Worm (Caenorhabditis elegans) whole organism, young adult: Measurements from ENCODE around the gene C35C5.8.

Experiments used
- F10E7.11 ChIP-seq: sonication (generic microtip); optimal IDR thresholded peaks from 2 replicates; lab custom pipeline; 2017; ENCODE audit warnings: mild to moderate bottlenecking, missing genetic modification characterization, moderate library complexity, missing compliant biosample characterization
- ama-1 ChIP-seq, 3 experiments: fragments of 150-350 bp in 1 of 3; sonication (generic microtip) in 2 of 3; optimal IDR thresholded peaks; 2 replicates each; lab custom pipeline; 2014 to 2018; ENCODE audit warnings: missing biosample characterization in 2 of 3, missing genetic modification characterization in 2 of 3, missing genetic modification reagents in 2 of 3
- cebp-2 ChIP-seq: fragments of 200-800 bp; sonication (Bioruptor generic); IDR thresholded peaks from 2 replicates; pipeline ENCODE4 v1.3.6; 2022; ENCODE audit warnings: missing genetic modification characterization, missing compliant biosample characterization
- dpl-1 ChIP-seq: fragments of 150-350 bp; optimal IDR thresholded peaks from 2 replicates; lab custom pipeline; 2014; ENCODE audit warnings: missing biosample characterization, missing genetic modification reagents, missing genetic modification characterization
- egl-18 ChIP-seq: fragments of 200-800 bp; sonication (Bioruptor generic); IDR thresholded peaks from 2 replicates; pipeline ENCODE4 v1.3.6; 2022; ENCODE audit warnings: missing genetic modification reagents, missing genetic modification characterization, missing compliant biosample characterization
- nhr-90 ChIP-seq: sonication (generic microtip); optimal IDR thresholded peaks from 2 replicates; lab custom pipeline; 2016; ENCODE audit warnings: missing genotype, mild to moderate bottlenecking, missing genetic modification characterization, missing compliant biosample characterization
- repo-1 ChIP-seq: sonication (generic microtip); optimal IDR thresholded peaks from 2 replicates; lab custom pipeline; 2017; ENCODE audit warnings: mild to moderate bottlenecking, missing genetic modification characterization, missing compliant biosample characterization
- sdz-38 ChIP-seq: sonication (generic microtip); optimal IDR thresholded peaks from 2 replicates; lab custom pipeline; 2016; ENCODE audit warnings: missing genotype, missing genetic modification characterization, missing compliant biosample characterization
- snpc-1.3 ChIP-seq: sonication (generic microtip); optimal IDR thresholded peaks from 2 replicates; lab custom pipeline; 2017; ENCODE audit warnings: missing genetic modification characterization, mild to moderate bottlenecking, missing compliant biosample characterization, antibody characterized with exemption, moderate library complexity, missing genotype, missing genetic modification reagents; ENCODE audit not compliant: insufficient read depth
- unc-130 ChIP-seq: sonication (generic microtip); optimal IDR thresholded peaks from 2 replicates; lab custom pipeline; 2016; ENCODE audit warnings: missing genetic modification reagents, missing genetic modification characterization, missing compliant biosample characterization
- xnd-1 ChIP-seq: sonication (generic microtip); optimal IDR thresholded peaks from 2 replicates; lab custom pipeline; 2016; ENCODE audit warnings: missing genotype, missing genetic modification reagents, missing genetic modification characterization, missing compliant biosample characterization

DNA sequence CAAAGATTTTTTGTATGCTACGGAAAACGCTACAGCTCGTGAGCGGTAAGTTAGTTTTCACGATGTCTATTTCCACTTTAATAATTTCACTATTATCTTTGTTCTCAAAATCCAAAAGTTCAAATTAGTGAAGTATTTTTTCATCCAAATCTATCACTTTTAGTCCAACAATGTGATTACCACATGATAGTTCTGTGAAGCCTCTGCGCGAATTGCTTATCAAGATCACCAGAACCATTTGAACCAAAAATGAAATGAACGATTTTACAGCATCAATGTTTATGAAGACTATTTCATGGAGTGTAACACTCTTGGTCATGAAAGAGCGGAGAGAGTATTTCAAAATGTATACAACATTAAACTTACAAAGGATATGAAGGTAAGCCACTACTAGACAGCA is 1.1 kb downstream of the C35C5.8 start:
- no peak for TF ChIP-seq nhr-90 (tag; lab: Kevin White, UChicago)
- no peak for TF ChIP-seq sdz-38 (tag; lab: Kevin White, UChicago)
- TF ChIP-seq unc-130 = no peak
- no peak for TF ChIP-seq ama-1 (optimal IDR thresholded peaks at IDR 0.05; lab: Kevin White, UChicago)
- TF ChIP-seq ama-1 (GFP tag; optimal IDR thresholded peaks at IDR 0.05; lab: Kevin White, UChicago) = no peak
- no peak for TF ChIP-seq snpc-1.3 (tag; lab: Kevin White, UChicago)
- TF ChIP-seq cebp-2 (GFP tag; lab: Robert Waterston, UW) = no peak
- no peak for TF ChIP-seq xnd-1 (tag; lab: Kevin White, UChicago)
- TF ChIP-seq egl-18 (GFP tag; lab: Robert Waterston, UW) = no peak
- TF ChIP-seq repo-1 (tag; lab: Kevin White, UChicago) = no peak
- no peak for TF ChIP-seq F10E7.11 (tag; lab: Kevin White, UChicago)
- TF ChIP-seq dpl-1 (GFP tag; lab: Kevin White, UChicago) = no peak
